Worm (Caenorhabditis elegans) whole organism, late embryonic: ENCODE measurements around the gene T03D8.6.

Experiments used
- C08G9.2 ChIP-seq: sonication (generic microtip); optimal IDR thresholded peaks from 2 replicates; lab custom pipeline; 2016; ENCODE audit warnings: mild to moderate bottlenecking, missing genetic modification characterization, moderate library complexity, missing compliant biosample characterization
- K02D7.2 ChIP-seq: sonication (generic microtip); optimal IDR thresholded peaks from 2 replicates; lab custom pipeline; 2017; ENCODE audit warnings: mild to moderate bottlenecking, missing genetic modification characterization, missing compliant biosample characterization
- K09A11.1 ChIP-seq: sonication (generic microtip); optimal IDR thresholded peaks from 2 replicates; lab custom pipeline; 2017; ENCODE audit warnings: antibody characterized with exemption, mild to moderate bottlenecking, missing genetic modification characterization, missing compliant biosample characterization; ENCODE audit not compliant: insufficient read depth
- ama-1 ChIP-seq: fragments of 150-350 bp; optimal IDR thresholded peaks from 2 replicates; lab custom pipeline; 2014
- ceh-18 ChIP-seq: sonication (generic microtip); optimal IDR thresholded peaks from 2 replicates; lab custom pipeline; 2016; ENCODE audit warnings: missing genetic modification characterization, missing compliant biosample characterization
- ceh-2 ChIP-seq: sonication (generic microtip); optimal IDR thresholded peaks from 2 replicates; lab custom pipeline; 2016; ENCODE audit warnings: missing genotype, missing genetic modification characterization, missing compliant biosample characterization
- ceh-22 ChIP-seq: sonication (generic microtip); optimal IDR thresholded peaks from 2 replicates; lab custom pipeline; 2017; ENCODE audit warnings: missing biosample characterization, missing genetic modification characterization
- ceh-30 ChIP-seq: fragments of 150-350 bp; optimal IDR thresholded peaks from 2 replicates; lab custom pipeline; 2014; ENCODE audit warnings: missing biosample characterization, missing genetic modification characterization
- ceh-31 ChIP-seq: sonication (generic microtip); optimal IDR thresholded peaks from 2 replicates; lab custom pipeline; 2016; ENCODE audit warnings: missing genetic modification characterization, missing compliant biosample characterization
- ceh-34 ChIP-seq: sonication (generic microtip); optimal IDR thresholded peaks from 2 replicates; lab custom pipeline; 2016; ENCODE audit warnings: mild to moderate bottlenecking, missing genetic modification characterization, missing compliant biosample characterization
- ceh-6 ChIP-seq: fragments of 200-800 bp; sonication (Bioruptor generic); optimal IDR thresholded peaks from 2 replicates; lab custom pipeline; 2018; ENCODE audit warnings: mild to moderate bottlenecking, missing genetic modification characterization, missing compliant biosample characterization
- elt-4 ChIP-seq: sonication (generic microtip); optimal IDR thresholded peaks from 2 replicates; lab custom pipeline; 2016; ENCODE audit warnings: missing genetic modification characterization, missing compliant biosample characterization
- ets-4 ChIP-seq: sonication (generic microtip); optimal IDR thresholded peaks from 2 replicates; lab custom pipeline; 2016; ENCODE audit warnings: missing genetic modification characterization, missing compliant biosample characterization
- fkh-6 ChIP-seq: sonication (generic microtip); optimal IDR thresholded peaks from 2 replicates; lab custom pipeline; 2016; ENCODE audit warnings: missing genetic modification characterization, missing compliant biosample characterization
- gmeb-2 ChIP-seq: sonication (generic microtip); optimal IDR thresholded peaks from 2 replicates; lab custom pipeline; 2016; ENCODE audit warnings: missing genetic modification characterization, inconsistent platforms, missing compliant biosample characterization
- hlh-13 ChIP-seq: fragments of 200-800 bp; sonication (Bioruptor generic); optimal IDR thresholded peaks from 2 replicates; lab custom pipeline; 2018; ENCODE audit warnings: mild to moderate bottlenecking, missing genetic modification characterization, missing compliant biosample characterization
- hlh-15 ChIP-seq: sonication (generic microtip); optimal IDR thresholded peaks from 2 replicates; lab custom pipeline; 2016; ENCODE audit warnings: missing genetic modification characterization, missing compliant biosample characterization
- hlh-6 ChIP-seq: sonication (generic microtip); optimal IDR thresholded peaks from 2 replicates; lab custom pipeline; 2016; ENCODE audit warnings: missing genotype, missing genetic modification characterization, missing compliant biosample characterization
- lin-11 ChIP-seq: fragments of 200-800 bp; sonication (Bioruptor generic); optimal IDR thresholded peaks from 2 replicates; lab custom pipeline; 2018; ENCODE audit warnings: mild to moderate bottlenecking, missing genetic modification characterization, missing compliant biosample characterization
- nfya-1 ChIP-seq: sonication (generic microtip); optimal IDR thresholded peaks from 2 replicates; lab custom pipeline; 2017; ENCODE audit warnings: missing genetic modification characterization, mild to moderate bottlenecking, missing compliant biosample characterization, antibody characterized with exemption, moderate library complexity
- nhr-11 ChIP-seq: fragments of 150-350 bp; optimal IDR thresholded peaks from 2 replicates; lab custom pipeline; 2014; ENCODE audit warnings: missing biosample characterization, missing genetic modification characterization
- npax-4 ChIP-seq: sonication (generic microtip); optimal IDR thresholded peaks from 2 replicates; lab custom pipeline; 2016; ENCODE audit warnings: missing genetic modification characterization, missing compliant biosample characterization
- odd-2 ChIP-seq: sonication (generic microtip); optimal IDR thresholded peaks from 2 replicates; lab custom pipeline; 2017; ENCODE audit warnings: antibody characterized with exemption, mild to moderate bottlenecking, missing genetic modification characterization, missing compliant biosample characterization
- pag-3 ChIP-seq: sonication (generic microtip); optimal IDR thresholded peaks from 2 replicates; lab custom pipeline; 2016; ENCODE audit warnings: missing compliant biosample characterization, missing genetic modification characterization, borderline replicate concordance
- pat-9 ChIP-seq: fragments of 200-800 bp; sonication (Bioruptor generic); optimal IDR thresholded peaks from 2 replicates; lab custom pipeline; 2018; ENCODE audit warnings: mild to moderate bottlenecking, missing genetic modification characterization, moderate library complexity, missing compliant biosample characterization
- pax-1 ChIP-seq: fragments of 150-350 bp; optimal IDR thresholded peaks from 2 replicates; lab custom pipeline; 2014; ENCODE audit warnings: missing biosample characterization, missing genetic modification characterization
- pqm-1 ChIP-seq: sonication (generic microtip); optimal IDR thresholded peaks from 2 replicates; lab custom pipeline; 2016; ENCODE audit warnings: missing genetic modification characterization, missing compliant biosample characterization
- pros-1 ChIP-seq: fragments of 150-350 bp; optimal IDR thresholded peaks from 2 replicates; lab custom pipeline; 2014; ENCODE audit warnings: missing biosample characterization, missing genetic modification reagents, missing genetic modification characterization
- rnt-1 ChIP-seq: sonication (generic microtip); optimal IDR thresholded peaks from 2 replicates; lab custom pipeline; 2016; ENCODE audit warnings: missing genetic modification characterization, missing compliant biosample characterization
- sdc-2 ChIP-seq: sonication (generic microtip); optimal IDR thresholded peaks from 2 replicates; lab custom pipeline; 2016; ENCODE audit warnings: missing genotype, missing genetic modification characterization, missing compliant biosample characterization
- sox-4 ChIP-seq: sonication (generic microtip); optimal IDR thresholded peaks from 2 replicates; lab custom pipeline; 2017; ENCODE audit warnings: mild to moderate bottlenecking, missing genetic modification characterization, inconsistent platforms, missing compliant biosample characterization
- tbx-7 ChIP-seq: sonication (generic microtip); optimal IDR thresholded peaks from 2 replicates; lab custom pipeline; 2016; ENCODE audit warnings: missing genotype, missing genetic modification characterization, missing compliant biosample characterization
- unc-3 ChIP-seq, 2 experiments: fragments of 200-800 bp in 1 of 2; sonication (Bioruptor generic) in 1 of 2; sonication (generic microtip) in 1 of 2; conservative IDR thresholded peaks in 1 of 2; optimal IDR thresholded peaks in 1 of 2; 2 replicates each; pipeline versions ENCODE4 v1.3.6 to Lab custom; 2016 to 2022; ENCODE audit warnings: missing compliant biosample characterization in 2 of 2, missing genetic modification characterization in 2 of 2, missing genetic modification reagents in 1 of 2
- unc-42 ChIP-seq: sonication (generic microtip); optimal IDR thresholded peaks from 2 replicates; lab custom pipeline; 2016; ENCODE audit warnings: missing genotype, missing genetic modification characterization, missing compliant biosample characterization
- unc-55 ChIP-seq: sonication (generic microtip); optimal IDR thresholded peaks from 2 replicates; lab custom pipeline; 2017; ENCODE audit warnings: missing biosample characterization, missing genetic modification reagents, missing genetic modification characterization
- ztf-16 ChIP-seq: sonication (generic microtip); optimal IDR thresholded peaks from 2 replicates; lab custom pipeline; 2017; ENCODE audit warnings: missing genetic modification characterization, missing compliant biosample characterization

T03D8.6 gene

DNA sequence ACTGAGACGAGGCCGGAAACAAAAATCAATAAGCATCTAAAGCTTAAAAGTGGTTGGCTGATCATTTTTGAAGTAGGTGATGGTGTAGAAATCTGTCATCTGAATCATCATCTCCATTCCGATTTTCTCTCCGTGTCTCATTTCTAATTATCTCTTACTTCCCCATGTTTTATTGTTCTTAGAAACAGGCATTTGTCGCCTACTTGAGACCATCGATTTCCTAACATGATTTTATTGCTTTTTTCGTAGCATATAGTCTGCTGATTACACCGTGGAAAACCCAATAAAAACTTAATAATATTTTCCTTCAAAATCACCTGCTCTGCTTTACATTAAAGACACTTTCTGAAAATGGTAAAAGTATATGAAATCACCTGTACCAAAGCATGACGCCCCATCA, 44.9 kb downstream of the T03D8.6 start, which contains the start of gene F38A6.4:
Gene F38A6.4, minus strand, starts transcription at position 101 of the 400 bp plus-strand sequence.
- TF ChIP-seq ztf-16 (no peak), unc-3 (GFP tag; conservative IDR thresholded peaks at IDR 0.05; lab: Robert Waterston, UW) (no peak), unc-3 (tag; optimal IDR thresholded peaks at IDR 0.05; lab: Kevin White, UChicago) (no peak), nhr-11 (no peak), fkh-6 (tag; lab: Kevin White, UChicago) (no peak), npax-4 (tag; lab: Kevin White, UChicago) (no peak), ceh-6 (GFP tag; lab: Kevin White, UChicago) (no peak), gmeb-2 (no peak)

DNA sequence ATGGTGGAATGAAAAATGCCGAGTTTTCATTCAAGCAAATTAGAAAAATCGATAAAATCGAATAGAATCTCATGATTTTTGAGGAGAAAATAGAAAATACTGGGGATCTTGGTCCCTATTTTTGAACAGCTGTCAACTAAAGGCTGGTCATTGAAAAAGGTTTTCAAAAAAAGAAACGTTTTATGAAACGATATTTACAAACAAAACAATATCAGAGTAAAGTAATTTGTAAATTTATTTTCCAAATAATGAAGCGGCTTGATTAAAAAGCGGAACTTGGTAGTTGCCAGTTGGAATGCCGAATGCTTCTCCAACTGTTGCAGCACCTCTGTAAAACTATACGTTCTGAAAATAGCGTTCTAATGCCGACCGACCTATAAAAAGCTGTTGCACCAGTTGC, 46.5 kb downstream of the T03D8.6 start, which contains the start of gene F38A6.5:
Gene F38A6.5, minus strand, starts transcription at position 101 of the 400 bp plus-strand sequence.
- TF ChIP-seq pqm-1 (tag; lab: Kevin White, UChicago) (no peak), ceh-18 (tag; lab: Kevin White, UChicago) (no peak), hlh-15 (tag; lab: Kevin White, UChicago) (no peak), hlh-6 (no peak), K09A11.1 (tag; lab: Kevin White, UChicago) (no peak), nfya-1 (tag; lab: Kevin White, UChicago) (no peak), lin-11 (tag; lab: Kevin White, UChicago) (no peak), ceh-2 (tag; lab: Kevin White, UChicago) (no peak)
- TF ChIP-seq, all 69 proteins: peak for 0

DNA sequence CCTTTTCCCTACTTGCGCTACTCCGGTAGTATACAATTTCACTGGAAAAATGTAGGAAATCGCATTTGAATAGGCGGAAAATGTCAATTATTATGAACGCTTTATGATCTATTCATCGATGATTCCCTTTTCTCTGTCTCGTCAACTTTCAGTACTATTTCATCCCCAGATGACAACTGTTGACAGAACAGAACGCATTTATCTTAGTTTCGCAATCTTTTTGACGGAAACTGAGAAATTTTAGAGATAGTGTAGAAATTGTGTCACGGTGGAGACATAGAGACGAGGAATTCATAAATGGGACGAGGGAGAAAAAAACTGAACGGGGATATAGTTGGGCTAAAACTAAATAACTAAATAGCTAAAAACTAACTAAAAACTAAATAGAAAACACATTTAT, 48.4 kb downstream of the T03D8.6 start:
- peak; percentile 31 for TF ChIP-seq rnt-1 (tag; lab: Kevin White, UChicago)
- TF ChIP-seq ceh-18 (tag; lab: Kevin White, UChicago) = peak; percentile 7
- no peak for TF ChIP-seq pros-1 (tag; lab: Kevin White, UChicago)
- TF ChIP-seq unc-55 (GFP tag; lab: Kevin White, UChicago) = peak; percentile 99
- no peak for TF ChIP-seq ceh-31 (tag; lab: Kevin White, UChicago)
- TF ChIP-seq gmeb-2 = no peak

DNA sequence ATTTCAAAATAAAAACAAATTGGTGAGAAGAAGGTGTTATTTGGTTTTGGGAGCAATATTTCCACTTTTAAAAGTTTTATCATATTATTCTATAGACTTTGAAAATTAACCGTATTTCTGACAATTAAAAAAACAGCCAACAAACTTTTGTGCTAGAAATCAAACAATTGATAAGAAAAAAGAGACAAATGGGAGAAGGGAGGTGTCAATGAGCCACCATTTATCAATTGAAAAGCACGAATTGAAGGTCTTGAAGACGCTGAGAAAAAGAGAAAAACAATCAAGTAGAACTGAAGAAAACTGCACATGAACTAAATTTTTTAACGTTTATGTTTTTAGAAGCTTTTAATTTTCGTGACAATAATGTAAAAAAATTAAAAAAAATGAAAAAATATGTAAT, 49.3 kb downstream of the T03D8.6 start:
- TF ChIP-seq unc-55 (GFP tag; lab: Kevin White, UChicago) = no peak
- no peak for TF ChIP-seq pax-1 (tag; lab: Kevin White, UChicago)
- no peak for TF ChIP-seq unc-42 (tag; lab: Kevin White, UChicago)
- TF ChIP-seq elt-4 (tag; lab: Kevin White, UChicago) = no peak
- TF ChIP-seq odd-2 (tag; lab: Kevin White, UChicago) = no peak
- no peak for TF ChIP-seq fkh-6 (tag; lab: Kevin White, UChicago)
- TF ChIP-seq K02D7.2 = no peak
- TF ChIP-seq ama-1 (lab: Kevin White, UChicago) = no peak
- no peak for TF ChIP-seq pros-1 (tag; lab: Kevin White, UChicago)
- no peak for TF ChIP-seq nfya-1 (tag; lab: Kevin White, UChicago)
- TF ChIP-seq pat-9 (tag; lab: Kevin White, UChicago) = no peak
- TF ChIP-seq ceh-34 (tag; lab: Kevin White, UChicago) = no peak
- no peak for TF ChIP-seq ets-4
- TF ChIP-seq pag-3 = no peak
- no peak for TF ChIP-seq ceh-22 (tag; lab: Kevin White, UChicago)
- no peak for TF ChIP-seq C08G9.2
- TF ChIP-seq, all 69 proteins: peak for 0

DNA sequence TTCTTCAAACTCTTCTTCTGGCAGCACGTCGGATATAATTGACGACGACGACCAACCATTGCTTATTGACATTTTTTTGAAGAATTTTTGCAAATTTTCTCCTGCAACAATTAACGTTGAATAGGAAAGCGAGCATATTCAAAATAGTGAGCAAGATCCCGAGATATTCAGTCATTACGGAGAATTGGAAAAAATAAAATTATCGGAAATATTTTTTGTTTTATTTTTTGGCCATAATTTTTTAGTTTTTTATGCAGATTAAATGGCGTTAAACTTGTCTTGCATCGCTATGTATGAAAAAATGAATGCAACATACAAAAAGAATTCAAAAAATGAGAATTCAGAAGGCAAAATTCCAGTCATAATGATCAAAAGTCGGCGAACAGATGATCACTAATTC, 50.1 kb downstream of the T03D8.6 start, which contains the start of gene elp-1:
Gene elp-1, minus strand, starts transcription at position 101 of the 400 bp plus-strand sequence.
- TF ChIP-seq C08G9.2 (no peak), fkh-6 (tag; lab: Kevin White, UChicago) (no peak), sox-4 (no peak), nhr-11 (no peak), tbx-7 (no peak), unc-42 (tag; lab: Kevin White, UChicago) (no peak), pros-1 (tag; lab: Kevin White, UChicago) (no peak), sdc-2 (tag; lab: Kevin White, UChicago) (no peak), ceh-30 (no peak), ztf-16 (no peak), K09A11.1 (tag; lab: Kevin White, UChicago) (no peak), hlh-13 (GFP tag; lab: Kevin White, UChicago) (no peak)
